Worm (Caenorhabditis elegans): ENCODE measurements around the gene EEED8.15.
A peak's percentile ranks its signal among the peaks of the same experiment; 100 is the strongest.

EEED8.15 gene

DNA sequence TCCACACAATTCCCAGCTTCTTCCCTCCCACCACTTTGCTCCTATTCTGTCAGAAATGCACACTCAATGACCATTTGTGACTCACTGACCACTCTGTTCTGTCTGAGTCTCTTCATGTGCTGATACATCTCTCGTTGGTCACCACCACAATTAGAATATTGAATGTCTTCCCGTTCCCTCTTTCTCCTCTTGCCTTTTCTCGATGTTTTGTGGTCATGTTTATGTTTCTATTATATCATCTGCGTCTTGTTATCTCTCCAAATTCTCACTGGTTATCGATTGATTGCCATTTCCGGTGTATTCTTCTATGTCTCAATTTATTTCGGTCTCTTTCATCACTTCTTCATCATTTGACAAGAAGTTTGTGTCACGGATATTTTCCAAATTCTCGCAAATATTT is 41.9 kb downstream of the EEED8.15 start (continued):
- TF ChIP-seq che-1 (tag; optimal IDR thresholded peaks at IDR 0.05) = no peak
- peak; percentile 37 for TF ChIP-seq unc-55 (GFP tag; optimal IDR thresholded peaks at IDR 0.05)
- no peak for TF ChIP-seq ceh-6 (GFP tag; optimal IDR thresholded peaks at IDR 0.05)
- TF ChIP-seq lin-11 (tag; optimal IDR thresholded peaks at IDR 0.05) = no peak
- no peak for TF ChIP-seq pha-4 (tag; optimal IDR thresholded peaks at IDR 0.05)
- TF ChIP-seq fkh-10 (GFP tag; optimal IDR thresholded peaks at IDR 0.05) = no peak
- TF ChIP-seq ceh-9 (tag; optimal IDR thresholded peaks at IDR 0.05) = no peak
- peak; percentile 30 for TF ChIP-seq ceh-34 (tag; optimal IDR thresholded peaks at IDR 0.05)
- TF ChIP-seq pros-1 (tag; optimal IDR thresholded peaks at IDR 0.05) = no peak
- TF ChIP-seq nhr-232 (tag; optimal IDR thresholded peaks at IDR 0.05) = no peak
- TF ChIP-seq dmd-4 (tag; optimal IDR thresholded peaks at IDR 0.05; ENCODE audit: borderline replicate concordance) = no peak
- no peak for TF ChIP-seq zip-5 (tag; optimal IDR thresholded peaks at IDR 0.05)
- no peak for TF ChIP-seq sox-4 (tag; optimal IDR thresholded peaks at IDR 0.05)
- no peak for TF ChIP-seq ets-4 (tag; optimal IDR thresholded peaks at IDR 0.05)
- no peak for TF ChIP-seq sox-2 (GFP tag; IDR thresholded peaks at IDR 0.05)
- no peak for TF ChIP-seq ceh-45 (GFP tag; IDR thresholded peaks at IDR 0.05)

ce11 chrII:5463692-5464300 is 44.8 kb downstream of the EEED8.15 start:
- TF ChIP-seq ceh-9 (tag; optimal IDR thresholded peaks at IDR 0.05) = no peak
- TF ChIP-seq unc-55 (GFP tag; optimal IDR thresholded peaks at IDR 0.05) = peak; percentile 34

ce11 chrII:5465729-5466408 is 46.8 kb downstream of the EEED8.15 start, which contains the start of gene clr-1:
Gene clr-1, plus strand, starts transcription at chrII:5466358.
- TF ChIP-seq fkh-6 (tag; optimal IDR thresholded peaks at IDR 0.05) = no peak
- no peak for TF ChIP-seq che-1 (tag; optimal IDR thresholded peaks at IDR 0.05)
- no peak for TF ChIP-seq ceh-18 (tag; optimal IDR thresholded peaks at IDR 0.05)
- no peak for TF ChIP-seq unc-42 (tag; optimal IDR thresholded peaks at IDR 0.05)
- no peak for TF ChIP-seq pag-3 (tag; optimal IDR thresholded peaks at IDR 0.05; ENCODE audit: borderline replicate concordance)
- no peak for TF ChIP-seq sox-2 (GFP tag; IDR thresholded peaks at IDR 0.05)
- peak; percentile 48 for TF ChIP-seq unc-55 (GFP tag; optimal IDR thresholded peaks at IDR 0.05)
- no peak for TF ChIP-seq ceh-6 (GFP tag; optimal IDR thresholded peaks at IDR 0.05)
